Fruit fly (Drosophila melanogaster): ENCODE measurements around the gene mtSSB.

mtSSB gene

DNA sequence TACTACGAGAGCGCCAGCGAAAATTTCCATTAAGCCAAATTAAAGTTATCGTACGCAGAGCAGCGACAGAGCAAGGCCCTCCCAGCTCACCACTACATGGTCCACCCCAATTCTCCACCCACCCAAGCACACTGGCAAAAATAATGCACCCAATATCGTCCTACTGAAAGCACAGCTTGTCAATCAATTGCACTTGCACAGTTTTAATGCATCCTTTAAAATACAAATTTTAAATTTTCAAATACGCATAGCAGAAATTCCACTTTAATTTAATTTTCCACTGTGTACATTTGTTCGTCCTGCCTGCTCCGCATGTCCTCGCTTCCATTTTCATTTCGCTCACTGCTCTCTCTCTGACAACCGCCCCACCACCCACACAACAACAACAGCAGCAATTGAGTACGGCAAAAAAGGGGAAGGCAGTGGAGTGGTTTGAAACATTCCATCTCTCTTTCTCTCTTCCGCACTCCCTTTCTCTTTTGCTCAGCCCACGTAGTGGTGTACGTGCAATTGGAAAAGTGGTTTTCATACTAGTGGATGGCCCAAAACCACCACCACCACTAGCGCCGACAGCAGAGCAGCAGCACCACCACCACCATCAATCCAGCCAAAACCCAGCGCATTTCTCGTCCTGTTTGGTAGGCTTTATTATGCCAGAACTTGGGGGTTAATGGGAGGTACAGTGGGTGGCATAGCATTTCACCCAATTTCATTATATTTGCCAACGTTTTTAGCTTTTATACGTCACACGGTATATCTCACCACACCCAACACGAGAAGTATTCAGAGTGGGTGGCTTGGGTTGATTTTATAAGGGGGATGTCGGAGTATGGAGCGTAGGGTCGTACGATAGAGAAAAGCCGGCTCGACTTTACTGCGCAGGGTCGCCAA is 42.8 kb upstream of the mtSSB start (continued):
- TF ChIP-seq Vsx1 (GFP tag; optimal IDR thresholded peaks at IDR 0.05) (peak; percentile 1), H15 (GFP tag; IDR thresholded peaks at IDR 0.05) (peak; percentile 67; the same call in 2 of the 3 replicates), CG6272 (GFP tag; IDR thresholded peaks at IDR 0.05) (peak; percentile 73), Fer1 (GFP tag; optimal IDR thresholded peaks at IDR 0.05) (peak; percentile 97), ewg (GFP tag; optimal IDR thresholded peaks at IDR 0.05) (peak; percentile 52), D19B (GFP tag; optimal IDR thresholded peaks at IDR 0.05) (peak; percentile 62), CG42726 (GFP tag; IDR thresholded peaks at IDR 0.05; ENCODE audit: partially characterized antibody) (no peak), exex (tag; optimal IDR thresholded peaks at IDR 0.05) (peak; percentile 78), CG4282 (GFP tag; optimal IDR thresholded peaks at IDR 0.05) (no peak), gt (GFP tag; IDR thresholded peaks at IDR 0.05) (peak; percentile 43; the same call in 1 of the 2 replicates), kay (GFP tag; optimal IDR thresholded peaks at IDR 0.05) (peak; percentile 16), CG3281 (GFP tag; optimal IDR thresholded peaks at IDR 0.05) (peak; percentile 94), esg (GFP tag; conservative IDR thresholded peaks at IDR 0.05) (no peak; the same call in 1 of the 2 replicates), emc (GFP tag; optimal IDR thresholded peaks at IDR 0.05) (peak; percentile 68), wor (GFP tag; IDR thresholded peaks at IDR 0.05) (peak; percentile 41; the same call in 1 of the 2 replicates), bab2 (GFP tag; optimal IDR thresholded peaks at IDR 0.05) (no peak), Scr (GFP tag; IDR thresholded peaks at IDR 0.05; ENCODE audit: partially characterized antibody) (no peak), pros (GFP tag; optimal IDR thresholded peaks at IDR 0.05) (peak; percentile 67), otp (GFP tag; IDR thresholded peaks at IDR 0.05) (no peak), CG11696 (GFP tag; IDR thresholded peaks at IDR 0.05) (peak; percentile 65; the same call in 1 of the 2 replicates), CG10209 (GFP tag; optimal IDR thresholded peaks at IDR 0.05) (peak; percentile 50), Asciz (GFP tag; optimal IDR thresholded peaks at IDR 0.05) (peak; percentile 75), Bgb (GFP tag; IDR thresholded peaks at IDR 0.05; ENCODE audit: partially characterized antibody) (no peak), Sox100B (GFP tag; optimal IDR thresholded peaks at IDR 0.05) (peak; percentile 82), CG18011 (GFP tag; optimal IDR thresholded peaks at IDR 0.05) (peak; percentile 21), CG17328 (GFP tag; IDR thresholded peaks at IDR 0.05) (no peak), Ets97D (GFP tag; optimal IDR thresholded peaks at IDR 0.05) (no peak), fru (optimal IDR thresholded peaks at IDR 0.05) (no peak), Nf-YA (GFP tag; IDR thresholded peaks at IDR 0.05) (peak; percentile 78), CG34422 (GFP tag; IDR thresholded peaks at IDR 0.05) (peak; percentile 73; the same call in 1 of the 3 replicates), grn (GFP tag; optimal IDR thresholded peaks at IDR 0.05) (peak; percentile 17), dysf (GFP tag; IDR thresholded peaks at IDR 0.05) (peak; percentile 77), Optix (GFP tag; IDR thresholded peaks at IDR 0.05) (0 out of 3 replicates have a peak, but pooled peaks have one; percentile 23), run (tag; optimal IDR thresholded peaks at IDR 0.05) (no peak), gro (GFP tag; optimal IDR thresholded peaks at IDR 0.05) (no peak), ftz-f1 (GFP tag; optimal IDR thresholded peaks at IDR 0.05) (no peak), NfI (GFP tag; optimal IDR thresholded peaks at IDR 0.05) (peak; percentile 64), CG2120 (GFP tag; optimal IDR thresholded peaks at IDR 0.05) (peak; percentile 82), chn (GFP tag; optimal IDR thresholded peaks at IDR 0.05) (no peak), Xrp1 (GFP tag; IDR thresholded peaks at IDR 0.05) (peak; percentile 89), CG33213 (GFP tag; optimal IDR thresholded peaks at IDR 0.05) (peak; percentile 35), Oaz (GFP tag; IDR thresholded peaks at IDR 0.05) (no peak), oc (tag; optimal IDR thresholded peaks at IDR 0.05) (no peak), ttk (GFP tag; IDR thresholded peaks at IDR 0.05) (no peak), tin (GFP tag; optimal IDR thresholded peaks at IDR 0.05) (peak; percentile 87), B-H1 (GFP tag; IDR thresholded peaks at IDR 0.05) (peak; percentile 84), vvl (GFP tag; IDR thresholded peaks at IDR 0.05) (peak; percentile 80), pb (GFP tag; optimal IDR thresholded peaks at IDR 0.05) (peak; percentile 82), zfh1 (GFP tag; IDR thresholded peaks at IDR 0.05) (peak; percentile 81), H2.0 (GFP tag; IDR thresholded peaks at IDR 0.05) (peak; percentile 31; the same call in 1 of the 2 replicates)

Data from whole organism, embryonic.